Fruit fly (Drosophila melanogaster) whole organism, pupa: ENCODE data around the gene raskol.

Experiments used
- CG12605 ChIP-seq: fragments of 200-800 bp; sonication (Bioruptor generic); IDR thresholded peaks from 2 replicates; pipeline ENCODE4 v1.3.6; 2022; ENCODE audit warnings: missing biosample characterization, missing genetic modification characterization
- CG15710 ChIP-seq: fragments of 200-800 bp; sonication (Bioruptor generic); optimal IDR thresholded peaks from 2 replicates; lab custom pipeline; 2018; ENCODE audit warnings: missing biosample characterization, mild to moderate bottlenecking, missing genetic modification characterization, moderate library complexity
- CG17806 ChIP-seq: fragments of 200-800 bp; sonication (Bioruptor generic); optimal IDR thresholded peaks from 2 replicates; lab custom pipeline; 2018; ENCODE audit warnings: missing biosample characterization, mild to moderate bottlenecking, missing genetic modification characterization, moderate library complexity
- CG34367 ChIP-seq: fragments of 200-800 bp; sonication (Bioruptor generic); optimal IDR thresholded peaks from 2 replicates; lab custom pipeline; 2018; ENCODE audit warnings: missing biosample characterization, mild to moderate bottlenecking, missing genetic modification characterization
- CG8159 ChIP-seq: fragments of 200-800 bp; sonication (Bioruptor generic); optimal IDR thresholded peaks from 3 replicates; lab custom pipeline; 2018; ENCODE audit warnings: missing biosample characterization, mild to moderate bottlenecking, missing genetic modification characterization, moderate library complexity
- CG8301 ChIP-seq: fragments of 200-800 bp; sonication (Bioruptor generic); optimal IDR thresholded peaks from 2 replicates; lab custom pipeline; 2018; ENCODE audit warnings: missing biosample characterization, mild to moderate bottlenecking, missing genetic modification characterization
- CG9948 ChIP-seq: fragments of 200-800 bp; sonication (Bioruptor generic); optimal IDR thresholded peaks from 2 replicates; lab custom pipeline; 2018; ENCODE audit warnings: missing biosample characterization, mild to moderate bottlenecking, missing genetic modification characterization, moderate library complexity
- D1 ChIP-seq: fragments of 200-800 bp; sonication (Bioruptor generic); optimal IDR thresholded peaks from 2 replicates; lab custom pipeline; 2018; ENCODE audit warnings: missing biosample characterization, mild to moderate bottlenecking, missing genetic modification characterization, moderate library complexity
- EcR ChIP-seq: fragments of 200-800 bp; sonication (Bioruptor generic); optimal IDR thresholded peaks from 3 replicates; lab custom pipeline; 2019; ENCODE audit warnings: missing biosample characterization, missing genetic modification characterization, mild to moderate bottlenecking, moderate library complexity, missing genetic modification reagents
- Pif1A ChIP-seq: fragments of 200-800 bp; sonication (Bioruptor generic); optimal IDR thresholded peaks from 3 replicates; lab custom pipeline; 2016; ENCODE audit warnings: missing biosample characterization, missing genetic modification characterization
- Pif1B ChIP-seq: fragments of 200-800 bp; sonication (Bioruptor generic); optimal IDR thresholded peaks from 3 replicates; lab custom pipeline; 2016; ENCODE audit warnings: missing biosample characterization, missing genetic modification characterization
- fd96Ca ChIP-seq: fragments of 200-800 bp; sonication (Bioruptor generic); IDR thresholded peaks from 3 replicates; pipeline ENCODE4 v1.3.6; 2022; ENCODE audit warnings: missing biosample characterization, missing genetic modification characterization
- rn ChIP-seq: fragments of 200-800 bp; sonication (Bioruptor generic); IDR thresholded peaks from 2 replicates; pipeline ENCODE4 v1.3.6; 2022; ENCODE audit warnings: missing biosample characterization, missing genetic modification characterization

DNA sequence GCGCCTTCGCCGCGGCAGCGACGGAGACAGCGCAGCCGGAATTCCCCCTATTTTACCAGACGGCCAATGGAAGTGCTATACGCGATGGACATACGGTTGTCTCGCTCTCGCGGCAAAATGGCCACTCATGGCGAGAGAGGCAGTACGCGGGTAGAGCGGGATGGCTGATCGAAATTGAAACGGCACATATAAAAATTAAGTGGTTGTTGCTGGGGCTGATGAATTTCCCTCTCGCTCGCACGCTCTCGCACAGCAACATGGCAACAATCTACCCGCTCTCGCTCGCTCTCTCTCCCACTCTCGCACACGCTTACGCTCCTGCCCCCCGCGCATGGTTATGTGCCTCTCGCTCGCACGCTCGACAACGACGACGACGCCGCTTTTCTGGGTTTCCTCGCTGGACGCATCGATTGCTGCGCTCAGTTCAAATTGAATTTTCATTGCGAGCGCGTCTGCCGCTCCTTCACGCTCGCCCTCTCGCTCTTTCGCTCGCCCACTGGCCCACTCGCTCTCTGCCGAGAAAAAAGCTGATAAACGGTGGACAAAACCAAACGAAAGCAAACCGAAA is 58.3 kb downstream of the raskol start, which contains the start of gene unc-4:
- TF ChIP-seq EcR (GFP tag; lab: Kevin White, UChicago) (no peak), CG8301 (tag; lab: Kevin White, UChicago) (no peak), CG17806 (tag; lab: Kevin White, UChicago) (no peak), CG15710 (tag; lab: Kevin White, UChicago) (no peak), CG34367 (tag; lab: Kevin White, UChicago) (no peak), CG8159 (tag; lab: Kevin White, UChicago) (no peak), fd96Ca (GFP tag; lab: Robert Waterston, UW) (no peak), CG12605 (GFP tag; lab: Robert Waterston, UW) (no peak), Pif1B (GFP tag; lab: Kevin White, UChicago) (no peak), rn (GFP tag; lab: Robert Waterston, UW) (no peak), Pif1A (GFP tag; lab: Kevin White, UChicago) (no peak), CG9948 (tag; lab: Kevin White, UChicago) (no peak), D1 (tag; lab: Kevin White, UChicago) (no peak)
